Fruit fly (Drosophila melanogaster): ENCODE results near the gene CG42570.

The CG42570 gene

dm6 chr3L:15692794-15693532 is 24.7 kb upstream of the CG42570 start:
- TF ChIP-seq repo (GFP tag; optimal IDR thresholded peaks at IDR 0.05), result no peak
- no peak for TF ChIP-seq CG6813 (GFP tag; optimal IDR thresholded peaks at IDR 0.05)
- TF ChIP-seq CG30020 (tag; optimal IDR thresholded peaks at IDR 0.05), result no peak
- no peak for TF ChIP-seq CG31388 (GFP tag; optimal IDR thresholded peaks at IDR 0.05)
- TF ChIP-seq Lhr (GFP tag; optimal IDR thresholded peaks at IDR 0.05), result no peak
- TF ChIP-seq Elba2 (GFP tag; optimal IDR thresholded peaks at IDR 0.05), result no peak
- no peak for TF ChIP-seq fd64A (GFP tag; optimal IDR thresholded peaks at IDR 0.05)
- TF ChIP-seq crol (GFP tag; IDR thresholded peaks at IDR 0.05), result no peak
- no peak for TF ChIP-seq stwl (tag; optimal IDR thresholded peaks at IDR 0.05)
- TF ChIP-seq Myb (GFP tag; optimal IDR thresholded peaks at IDR 0.05), result no peak
- TF ChIP-seq CG2129 (GFP tag; IDR thresholded peaks at IDR 0.05; ENCODE audit: partially characterized antibody), result no peak
- no peak for TF ChIP-seq unc-4 (GFP tag; IDR thresholded peaks at IDR 0.05; ENCODE audit: partially characterized antibody)
- no peak for TF ChIP-seq ab (GFP tag; optimal IDR thresholded peaks at IDR 0.05)
- TF ChIP-seq CG7271 (tag; optimal IDR thresholded peaks at IDR 0.05), result no peak
- TF ChIP-seq chinmo (GFP tag; IDR thresholded peaks at IDR 0.05; ENCODE audit: partially characterized antibody), result no peak
- TF ChIP-seq sd (tag; optimal IDR thresholded peaks at IDR 0.05), result no peak
- TF ChIP-seq Rx (GFP tag; IDR thresholded peaks at IDR 0.05), result peak; percentile 12; the same call in 1 of the 2 replicates
- TF ChIP-seq dan (GFP tag; IDR thresholded peaks at IDR 0.05), result no peak
- no peak for TF ChIP-seq CG15011 (GFP tag; optimal IDR thresholded peaks at IDR 0.05)
- TF ChIP-seq Fer2 (tag; optimal IDR thresholded peaks at IDR 0.05), result no peak
- TF ChIP-seq CG10959 (GFP tag; IDR thresholded peaks at IDR 0.05), result 0 out of 2 replicates have a peak, but pooled peaks have one; percentile 8
- no peak for TF ChIP-seq slp2 (GFP tag; optimal IDR thresholded peaks at IDR 0.05)
- TF ChIP-seq rib (GFP tag; IDR thresholded peaks at IDR 0.05), result no peak
- no peak for TF ChIP-seq Awh (GFP tag; IDR thresholded peaks at IDR 0.05)
- no peak for TF ChIP-seq CG17568 (GFP tag; optimal IDR thresholded peaks at IDR 0.05)
- TF ChIP-seq wdn (GFP tag; IDR thresholded peaks at IDR 0.05), result no peak
- no peak for TF ChIP-seq Nf-YA (GFP tag; IDR thresholded peaks at IDR 0.05)
- TF ChIP-seq luna (GFP tag; optimal IDR thresholded peaks at IDR 0.05), result no peak
- no peak for TF ChIP-seq CG16863 (GFP tag; optimal IDR thresholded peaks at IDR 0.05)
- no peak for TF ChIP-seq Jarid2 (GFP tag; optimal IDR thresholded peaks at IDR 0.05)
- TF ChIP-seq CG4617 (GFP tag; optimal IDR thresholded peaks at IDR 0.05; ENCODE audit: borderline replicate concordance), result no peak
- peak; percentile 57 for TF ChIP-seq CG9437 (GFP tag; optimal IDR thresholded peaks at IDR 0.05)
- TF ChIP-seq tgo (GFP tag; IDR thresholded peaks at IDR 0.05), result no peak
- no peak for TF ChIP-seq Tbp (GFP tag; optimal IDR thresholded peaks at IDR 0.05)
- no peak for TF ChIP-seq CG9932 (GFP tag; IDR thresholded peaks at IDR 0.05)
- TF ChIP-seq CG10321 (GFP tag; IDR thresholded peaks at IDR 0.05), result no peak
- TF ChIP-seq CG10654 (GFP tag; optimal IDR thresholded peaks at IDR 0.05), result no peak
- TF ChIP-seq pum (GFP tag; optimal IDR thresholded peaks at IDR 0.05), result no peak
- TF ChIP-seq NFAT (GFP tag; IDR thresholded peaks at IDR 0.05), result no peak
- peak; percentile 47 for TF ChIP-seq CG30403 (GFP tag; optimal IDR thresholded peaks at IDR 0.05)
- TF ChIP-seq CG15514 (GFP tag; optimal IDR thresholded peaks at IDR 0.05), result no peak
- no peak for TF ChIP-seq Ets97D (GFP tag; optimal IDR thresholded peaks at IDR 0.05)
- no peak for TF ChIP-seq Dbx (GFP tag; IDR thresholded peaks at IDR 0.05)
- no peak for TF ChIP-seq Bdp1 (GFP tag; optimal IDR thresholded peaks at IDR 0.05)
- TF ChIP-seq CG7839 (tag; optimal IDR thresholded peaks at IDR 0.05), result peak; percentile 38
- TF ChIP-seq CG30431 (GFP tag; optimal IDR thresholded peaks at IDR 0.05), result no peak
- no peak for TF ChIP-seq vnd (GFP tag; IDR thresholded peaks at IDR 0.05; ENCODE audit: partially characterized antibody)
- TF ChIP-seq ato (GFP tag; IDR thresholded peaks at IDR 0.05; ENCODE audit: partially characterized antibody), result no peak
- no peak for TF ChIP-seq B-H1 (GFP tag; IDR thresholded peaks at IDR 0.05)
- no peak for TF ChIP-seq sim (GFP tag; IDR thresholded peaks at IDR 0.05)
- TF ChIP-seq twi (tag; optimal IDR thresholded peaks at IDR 0.05), result no peak
